Fruit fly (Drosophila melanogaster): ENCODE data around the gene AIF.
A peak's percentile ranks its signal among the peaks of the same experiment; 100 is the strongest.

The AIF gene

DNA sequence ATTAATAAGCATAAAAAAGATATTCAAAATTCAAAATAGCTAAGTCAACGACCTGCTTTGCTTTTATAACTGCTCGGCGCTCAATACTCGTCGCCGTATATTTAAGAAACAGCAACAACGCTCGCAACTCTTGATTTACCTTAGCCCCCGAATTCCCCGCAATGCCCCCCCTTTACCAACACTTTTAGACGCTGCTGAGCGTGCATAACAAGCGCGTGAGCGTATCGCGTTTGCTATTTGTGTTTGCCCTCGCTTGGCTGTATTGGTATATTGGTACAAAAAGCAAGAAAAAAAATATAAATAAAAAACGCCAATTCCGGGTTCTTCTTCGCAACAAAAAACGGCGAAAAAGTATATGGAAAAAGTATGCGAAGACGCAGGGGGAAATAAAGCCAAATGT is 14.3 kb downstream of the AIF start (continued):
- TF ChIP-seq nom (GFP tag; optimal IDR thresholded peaks at IDR 0.05) (no peak), pfk (GFP tag; optimal IDR thresholded peaks at IDR 0.05) (no peak), CG13296 (GFP tag; optimal IDR thresholded peaks at IDR 0.05) (no peak), MTF-1 (GFP tag; optimal IDR thresholded peaks at IDR 0.05; ENCODE audit: borderline replicate concordance) (no peak), al (GFP tag; IDR thresholded peaks at IDR 0.05) (no peak), sob (GFP tag; IDR thresholded peaks at IDR 0.05) (no peak), so (GFP tag; IDR thresholded peaks at IDR 0.05) (no peak), CG17385 (GFP tag; optimal IDR thresholded peaks at IDR 0.05) (no peak), tup (GFP tag; optimal IDR thresholded peaks at IDR 0.05) (no peak), dati (GFP tag; IDR thresholded peaks at IDR 0.05) (no peak), CG11504 (tag; optimal IDR thresholded peaks at IDR 0.05) (no peak), Hand (GFP tag; optimal IDR thresholded peaks at IDR 0.05) (no peak), Fer1 (GFP tag; optimal IDR thresholded peaks at IDR 0.05) (peak; percentile 39), cas (GFP tag; IDR thresholded peaks at IDR 0.05) (no peak), zfh1 (GFP tag; IDR thresholded peaks at IDR 0.05) (no peak), Mrtf (GFP tag; IDR thresholded peaks at IDR 0.05) (no peak), CG17612 (GFP tag; IDR thresholded peaks at IDR 0.05) (no peak), CG3163 (GFP tag; optimal IDR thresholded peaks at IDR 0.05) (no peak), bigmax (GFP tag; optimal IDR thresholded peaks at IDR 0.05) (no peak), CG11456 (GFP tag; IDR thresholded peaks at IDR 0.05) (no peak), Poxn (GFP tag; IDR thresholded peaks at IDR 0.05) (no peak), CG14860 (GFP tag; IDR thresholded peaks at IDR 0.05; ENCODE audit: partially characterized antibody) (no peak), CG13123 (GFP tag; optimal IDR thresholded peaks at IDR 0.05) (no peak), pita (GFP tag; optimal IDR thresholded peaks at IDR 0.05) (no peak), Sox102F (GFP tag; optimal IDR thresholded peaks at IDR 0.05) (no peak), CG6254 (GFP tag; optimal IDR thresholded peaks at IDR 0.05) (no peak), CG10431 (GFP tag; optimal IDR thresholded peaks at IDR 0.05) (no peak), repo (GFP tag; optimal IDR thresholded peaks at IDR 0.05) (no peak), NFAT (GFP tag; IDR thresholded peaks at IDR 0.05) (no peak), ash1 (GFP tag; optimal IDR thresholded peaks at IDR 0.05) (no peak), CG11723 (GFP tag; optimal IDR thresholded peaks at IDR 0.05) (no peak), CG15073 (GFP tag; optimal IDR thresholded peaks at IDR 0.05) (no peak)

DNA sequence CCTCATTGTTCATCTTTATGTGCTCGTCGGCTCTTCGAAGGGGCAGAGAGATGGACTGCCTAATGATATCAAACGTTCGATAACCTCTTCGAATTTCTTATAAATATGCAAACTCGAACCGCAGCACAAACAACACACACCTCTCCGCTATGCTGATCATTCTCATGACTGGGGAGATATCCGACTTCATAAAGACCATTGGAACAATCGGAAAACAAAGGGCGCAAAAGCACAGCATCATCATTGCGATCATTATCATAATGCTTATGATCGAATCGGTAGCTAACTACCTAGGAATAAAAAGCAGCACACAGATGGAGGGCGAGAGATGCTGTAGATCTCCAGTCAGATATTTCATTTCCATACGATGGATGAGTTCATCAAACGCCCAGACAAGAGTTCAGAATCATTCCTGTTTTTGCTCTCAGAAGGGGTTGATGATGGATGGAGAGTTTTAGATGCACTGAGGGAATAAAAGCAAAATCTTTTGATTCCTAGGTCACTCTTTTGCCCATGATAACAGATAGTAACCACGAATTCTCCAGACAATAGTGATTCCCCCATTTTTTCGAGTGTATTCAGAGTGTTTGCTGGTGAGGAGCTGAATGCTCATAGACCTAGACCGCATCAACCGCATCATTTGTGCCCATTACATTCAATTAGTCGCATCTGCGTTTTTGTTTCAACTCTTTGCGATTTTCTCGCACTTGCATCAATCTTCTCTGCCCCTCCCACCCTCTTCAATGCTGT is 15.6 kb downstream of the AIF start:
- TF ChIP-seq zf30C (GFP tag; optimal IDR thresholded peaks at IDR 0.05) (peak; percentile 84), ranshi (GFP tag; IDR thresholded peaks at IDR 0.05) (0 out of 2 replicates have a peak, but pooled peaks have one; percentile 5), CG13123 (GFP tag; optimal IDR thresholded peaks at IDR 0.05) (no peak), lab (GFP tag; optimal IDR thresholded peaks at IDR 0.05) (peak; percentile 8), bcd (GFP tag; optimal IDR thresholded peaks at IDR 0.05) (no peak), CG30431 (GFP tag; optimal IDR thresholded peaks at IDR 0.05) (no peak), kni (GFP tag; optimal IDR thresholded peaks at IDR 0.05) (peak; percentile 71), Deaf1 (tag; optimal IDR thresholded peaks at IDR 0.05) (no peak), Rfx (GFP tag; IDR thresholded peaks at IDR 0.05) (peak; percentile 5; the same call in 1 of the 2 replicates), CG2678 (tag; optimal IDR thresholded peaks at IDR 0.05) (peak; percentile 14), en (GFP tag; optimal IDR thresholded peaks at IDR 0.05) (no peak), row (GFP tag; IDR thresholded peaks at IDR 0.05) (peak; percentile 24; the same call in 1 of the 3 replicates), gro (GFP tag; optimal IDR thresholded peaks at IDR 0.05) (no peak), D19A (tag; optimal IDR thresholded peaks at IDR 0.05) (peak; percentile 12), Opbp (GFP tag; IDR thresholded peaks at IDR 0.05; ENCODE audit: partially characterized antibody) (no peak), gem (tag; optimal IDR thresholded peaks at IDR 0.05) (peak; percentile 2), Med (GFP tag) (peak; percentile 51), NC2α (GFP tag; optimal IDR thresholded peaks at IDR 0.05) (no peak), GATAe (GFP tag; conservative IDR thresholded peaks at IDR 0.05) (no peak), vvl (GFP tag; IDR thresholded peaks at IDR 0.05) (peak; percentile 53; the same call in 1 of the 2 replicates)
